Worm (Caenorhabditis elegans): ENCODE results near the gene pgm-1.

pgm-1 gene

ce11 chrII:4905331-4905730 is 16.1 kb downstream of the pgm-1 start:
- TF ChIP-seq sdc-2 (tag; optimal IDR thresholded peaks at IDR 0.05) (no peak), fkh-10 (GFP tag; optimal IDR thresholded peaks at IDR 0.05) (no peak), pqm-1 (tag; optimal IDR thresholded peaks at IDR 0.05) (no peak), ceh-18 (tag; optimal IDR thresholded peaks at IDR 0.05) (no peak), ceh-19 (GFP tag; optimal IDR thresholded peaks at IDR 0.05) (no peak), T23F11.4 (GFP tag; optimal IDR thresholded peaks at IDR 0.05) (no peak), zip-5 (tag; optimal IDR thresholded peaks at IDR 0.05) (no peak), fax-1 (tag; optimal IDR thresholded peaks at IDR 0.05) (no peak), mec-3 (tag; optimal IDR thresholded peaks at IDR 0.05; ENCODE audit: borderline replicate concordance) (no peak), ceh-22 (tag; optimal IDR thresholded peaks at IDR 0.05) (no peak), npax-4 (tag; optimal IDR thresholded peaks at IDR 0.05) (no peak), F13H6.1 (tag; optimal IDR thresholded peaks at IDR 0.05) (no peak), che-1 (tag; optimal IDR thresholded peaks at IDR 0.05) (no peak), ceh-34 (tag; optimal IDR thresholded peaks at IDR 0.05) (no peak), elt-4 (tag; optimal IDR thresholded peaks at IDR 0.05) (no peak), ceh-48 (tag; optimal IDR thresholded peaks at IDR 0.05) (no peak), lin-11 (tag; optimal IDR thresholded peaks at IDR 0.05) (no peak)

ce11 chrII:4905883-4906282 is 16.6 kb downstream of the pgm-1 start:
- TF ChIP-seq lin-11 (tag; optimal IDR thresholded peaks at IDR 0.05) (no peak), sox-4 (tag; optimal IDR thresholded peaks at IDR 0.05) (no peak), pqm-1 (tag; optimal IDR thresholded peaks at IDR 0.05) (no peak), fkh-10 (GFP tag; optimal IDR thresholded peaks at IDR 0.05) (no peak), eyg-1 (tag; optimal IDR thresholded peaks at IDR 0.05) (no peak), unc-42 (tag; optimal IDR thresholded peaks at IDR 0.05) (no peak), syd-9 (tag; optimal IDR thresholded peaks at IDR 0.05) (no peak), rnt-1 (tag; optimal IDR thresholded peaks at IDR 0.05) (no peak), ceh-6 (GFP tag; optimal IDR thresholded peaks at IDR 0.05) (no peak), ttx-3 (tag; optimal IDR thresholded peaks at IDR 0.05) (no peak), ets-4 (tag; optimal IDR thresholded peaks at IDR 0.05) (no peak), ama-1 (optimal IDR thresholded peaks at IDR 0.05) (no peak), ceh-24 (tag; optimal IDR thresholded peaks at IDR 0.05) (no peak)

- TF ChIP-seq elt-2 (tag; optimal IDR thresholded peaks at IDR 0.05) (peak; percentile 22), ceh-22 (tag; optimal IDR thresholded peaks at IDR 0.05) (peak; percentile 19), unc-55 (GFP tag; optimal IDR thresholded peaks at IDR 0.05) (peak; percentile 48), dmd-4 (tag; optimal IDR thresholded peaks at IDR 0.05; ENCODE audit: borderline replicate concordance) (no peak), unc-42 (tag; optimal IDR thresholded peaks at IDR 0.05) (peak; percentile 38), ceh-34 (tag; optimal IDR thresholded peaks at IDR 0.05) (no peak)
Observed at ce11 chrII:4908160-4908559, 18.9 kb downstream of the pgm-1 start.

- no peak for TF ChIP-seq unc-86 (tag; optimal IDR thresholded peaks at IDR 0.05)
- no peak for TF ChIP-seq pat-9 (tag; optimal IDR thresholded peaks at IDR 0.05)
- TF ChIP-seq eyg-1 (tag; optimal IDR thresholded peaks at IDR 0.05): no peak
- no peak for TF ChIP-seq rnt-1 (tag; optimal IDR thresholded peaks at IDR 0.05)
- TF ChIP-seq ets-4 (tag; optimal IDR thresholded peaks at IDR 0.05): no peak
- TF ChIP-seq unc-42 (tag; optimal IDR thresholded peaks at IDR 0.05): no peak
- no peak for TF ChIP-seq fax-1 (tag; optimal IDR thresholded peaks at IDR 0.05)
- TF ChIP-seq tbx-2 (tag; optimal IDR thresholded peaks at IDR 0.05): no peak
- TF ChIP-seq hlh-6 (tag; optimal IDR thresholded peaks at IDR 0.05): no peak
- no peak for TF ChIP-seq hlh-15 (tag; optimal IDR thresholded peaks at IDR 0.05)
- no peak for TF ChIP-seq pha-4 (tag; optimal IDR thresholded peaks at IDR 0.05)
- TF ChIP-seq C38D4.7 (GFP tag; optimal IDR thresholded peaks at IDR 0.05): no peak
- no peak for TF ChIP-seq ceh-2 (tag; optimal IDR thresholded peaks at IDR 0.05)
Observed at ce11 chrII:4914214-4914613, 25.0 kb downstream of the pgm-1 start, which contains the start of gene R05F9.11. Gene R05F9.11, minus strand, starts transcription at chrII:4914218.

Measured in whole organism, late embryonic.